Worm (Caenorhabditis elegans) whole organism, young adult: ENCODE data around the gene nlp-81.

Source experiments
- B0336.3 ChIP-seq: fragments of 200-800 bp; sonication (Bioruptor generic); IDR thresholded peaks from 2 replicates; pipeline ENCODE4 v1.3.6; 2022; ENCODE audit warnings: missing genetic modification characterization, missing compliant biosample characterization
- C06A6.2 ChIP-seq: fragments of 200-800 bp; sonication (Bioruptor generic); conservative IDR thresholded peaks from 2 replicates; pipeline ENCODE4 v1.3.6; 2022; ENCODE audit warnings: missing genetic modification characterization, missing compliant biosample characterization
- F22D6.2 ChIP-seq: sonication (generic microtip); optimal IDR thresholded peaks from 2 replicates; lab custom pipeline; 2016; ENCODE audit warnings: mild to moderate bottlenecking, missing genetic modification characterization, missing compliant biosample characterization
- F33H1.4 ChIP-seq: fragments of 200-800 bp; sonication (Bioruptor generic); IDR thresholded peaks from 2 replicates; pipeline ENCODE4 v1.3.6; 2022; ENCODE audit warnings: missing genetic modification reagents, missing genetic modification characterization, missing compliant biosample characterization
- F55B11.4 ChIP-seq: sonication (generic microtip); optimal IDR thresholded peaks from 2 replicates; lab custom pipeline; 2016; ENCODE audit warnings: missing compliant biosample characterization, missing genetic modification characterization, borderline replicate concordance; ENCODE audit not compliant: insufficient read depth
- F57A8.1 ChIP-seq: fragments of 200-800 bp; sonication (Bioruptor generic); optimal IDR thresholded peaks from 2 replicates; lab custom pipeline; 2018; ENCODE audit warnings: mild to moderate bottlenecking, missing genetic modification characterization, moderate library complexity, missing compliant biosample characterization
- K11D2.4 ChIP-seq: fragments of 200-800 bp; sonication (Bioruptor generic); IDR thresholded peaks from 2 replicates; pipeline ENCODE4 v1.3.6; 2022; ENCODE audit warnings: missing genetic modification reagents, missing genetic modification characterization, missing compliant biosample characterization
- K12H6.12 ChIP-seq: fragments of 200-800 bp; sonication (Bioruptor generic); optimal IDR thresholded peaks from 2 replicates; lab custom pipeline; 2018; ENCODE audit warnings: mild to moderate bottlenecking, missing genetic modification characterization, missing compliant biosample characterization
- Y56A3A.18 ChIP-seq: fragments of 200-800 bp; sonication (Bioruptor generic); IDR thresholded peaks from 2 replicates; pipeline ENCODE4 v1.3.6; 2022; ENCODE audit warnings: missing genetic modification reagents, missing genetic modification characterization, missing compliant biosample characterization
- ama-1 ChIP-seq, 3 experiments: fragments of 150-350 bp in 1 of 3; sonication (generic microtip) in 2 of 3; optimal IDR thresholded peaks; 2 replicates each; lab custom pipeline; 2014 to 2018; ENCODE audit warnings: missing biosample characterization in 2 of 3, missing genetic modification characterization in 2 of 3, missing genetic modification reagents in 2 of 3
- atf-7 ChIP-seq: sonication (generic microtip); optimal IDR thresholded peaks from 2 replicates; lab custom pipeline; 2017; ENCODE audit warnings: mild to moderate bottlenecking, missing genetic modification characterization, missing compliant biosample characterization
- attf-3 ChIP-seq: fragments of 200-800 bp; sonication (Bioruptor generic); conservative IDR thresholded peaks from 2 replicates; pipeline ENCODE4 v1.3.6; 2022; ENCODE audit warnings: missing genetic modification reagents, missing genetic modification characterization, missing compliant biosample characterization
- attf-5 ChIP-seq: fragments of 200-800 bp; sonication (Bioruptor generic); optimal IDR thresholded peaks from 2 replicates; lab custom pipeline; 2018; ENCODE audit warnings: mild to moderate bottlenecking, missing genetic modification characterization, missing compliant biosample characterization
- attf-6 ChIP-seq: fragments of 200-800 bp; sonication (Bioruptor generic); IDR thresholded peaks from 2 replicates; pipeline ENCODE4 v1.3.6; 2022; ENCODE audit warnings: missing genetic modification reagents, missing genetic modification characterization, missing compliant biosample characterization
- bed-2 ChIP-seq: fragments of 200-800 bp; sonication (Bioruptor generic); IDR thresholded peaks from 2 replicates; pipeline ENCODE4 v1.3.6; 2022; ENCODE audit warnings: missing genetic modification reagents, missing genetic modification characterization, missing compliant biosample characterization
- cebp-1 ChIP-seq, 2 experiments: fragments of 200-800 bp in 1 of 2; sonication (Bioruptor generic) in 1 of 2; sonication (generic microtip) in 1 of 2; IDR thresholded peaks in 1 of 2; optimal IDR thresholded peaks in 1 of 2; 2 replicates each; pipeline versions ENCODE4 v1.3.6 to Lab custom; 2017 to 2022; ENCODE audit warnings: missing compliant biosample characterization in 2 of 2, missing genetic modification characterization in 2 of 2, mild to moderate bottlenecking in 1 of 2, missing genetic modification reagents in 1 of 2, moderate library complexity in 1 of 2
- ceh-100 ChIP-seq: fragments of 200-800 bp; sonication (Bioruptor generic); IDR thresholded peaks from 2 replicates; pipeline ENCODE4 v1.3.6; 2022; ENCODE audit warnings: missing genetic modification reagents, missing genetic modification characterization, missing compliant biosample characterization
- ceh-27 ChIP-seq: fragments of 200-800 bp; sonication (Bioruptor generic); optimal IDR thresholded peaks from 2 replicates; lab custom pipeline; 2018; ENCODE audit warnings: mild to moderate bottlenecking, missing genetic modification characterization, moderate library complexity, missing compliant biosample characterization
- ceh-58 ChIP-seq: fragments of 200-800 bp; sonication (Bioruptor generic); IDR thresholded peaks from 2 replicates; pipeline ENCODE4 v1.3.6; 2022; ENCODE audit warnings: missing genetic modification characterization, missing compliant biosample characterization
- ceh-91 ChIP-seq: fragments of 200-800 bp; sonication (Bioruptor generic); IDR thresholded peaks from 2 replicates; pipeline ENCODE4 v1.3.6; 2022; ENCODE audit warnings: missing genetic modification reagents, missing genetic modification characterization, missing compliant biosample characterization
- chd-7 ChIP-seq: sonication (generic microtip); optimal IDR thresholded peaks from 2 replicates; lab custom pipeline; 2016; ENCODE audit warnings: mild to moderate bottlenecking, missing genetic modification characterization, moderate library complexity, missing compliant biosample characterization
- die-1 ChIP-seq: sonication (generic microtip); optimal IDR thresholded peaks from 2 replicates; lab custom pipeline; 2016; ENCODE audit warnings: missing genotype, mild to moderate bottlenecking, missing genetic modification characterization, missing compliant biosample characterization
- dox-1 ChIP-seq: fragments of 200-800 bp; sonication (Bioruptor generic); IDR thresholded peaks from 2 replicates; pipeline ENCODE4 v1.3.6; 2022; ENCODE audit warnings: missing genetic modification reagents, missing genetic modification characterization, missing compliant biosample characterization
- ekl-4 ChIP-seq: fragments of 200-800 bp; sonication (Bioruptor generic); IDR thresholded peaks from 2 replicates; pipeline ENCODE4 v1.3.6; 2022; ENCODE audit warnings: missing genetic modification reagents, missing genetic modification characterization, missing compliant biosample characterization
- ets-4 ChIP-seq: fragments of 200-800 bp; sonication (Bioruptor generic); optimal IDR thresholded peaks from 2 replicates; lab custom pipeline; 2018; ENCODE audit warnings: mild to moderate bottlenecking, missing genetic modification characterization, missing compliant biosample characterization
- gei-17 ChIP-seq: fragments of 200-800 bp; sonication (Bioruptor generic); optimal IDR thresholded peaks from 2 replicates; lab custom pipeline; 2018; ENCODE audit warnings: mild to moderate bottlenecking, missing genetic modification characterization, missing compliant biosample characterization
- hmg-1.2 ChIP-seq: fragments of 200-800 bp; sonication (Bioruptor generic); IDR thresholded peaks from 2 replicates; pipeline ENCODE4 v1.3.6; 2022; ENCODE audit warnings: missing genetic modification reagents, missing genetic modification characterization, missing compliant biosample characterization
- lin-35 ChIP-seq, 3 experiments: fragments of 150-350 bp in 2 of 3; sonication (generic microtip) in 1 of 3; optimal IDR thresholded peaks; 2 replicates each; lab custom pipeline; 2014 to 2018; ENCODE audit warnings: missing biosample characterization in 3 of 3, missing genetic modification characterization in 3 of 3, missing genetic modification reagents in 3 of 3
- lin-40 ChIP-seq: sonication (generic microtip); optimal IDR thresholded peaks from 2 replicates; lab custom pipeline; 2016; ENCODE audit warnings: missing genetic modification characterization, mild to moderate bottlenecking, missing compliant biosample characterization, missing genotype, missing genetic modification reagents
- lin-54 ChIP-seq: fragments of 200-800 bp; sonication (Bioruptor generic); optimal IDR thresholded peaks from 2 replicates; lab custom pipeline; 2018; ENCODE audit warnings: mild to moderate bottlenecking, missing genetic modification characterization, missing compliant biosample characterization
- mcd-1 ChIP-seq: fragments of 200-800 bp; sonication (Bioruptor generic); IDR thresholded peaks from 2 replicates; pipeline ENCODE4 v1.3.6; 2022; ENCODE audit warnings: missing genetic modification reagents, missing genetic modification characterization, missing compliant biosample characterization
- nfya-2 ChIP-seq: fragments of 200-800 bp; sonication (Bioruptor generic); IDR thresholded peaks from 2 replicates; pipeline ENCODE4 v1.3.6; 2022; ENCODE audit warnings: missing genetic modification reagents, missing genetic modification characterization, missing compliant biosample characterization
- nfyb-1 ChIP-seq: fragments of 200-800 bp; sonication (Bioruptor generic); IDR thresholded peaks from 2 replicates; pipeline ENCODE4 v1.3.6; 2022; ENCODE audit warnings: missing genetic modification reagents, missing genetic modification characterization, missing compliant biosample characterization
- nhr-80 ChIP-seq: sonication (generic microtip); optimal IDR thresholded peaks from 2 replicates; lab custom pipeline; 2016; ENCODE audit warnings: missing genetic modification characterization, missing compliant biosample characterization
- nhr-90 ChIP-seq: sonication (generic microtip); optimal IDR thresholded peaks from 2 replicates; lab custom pipeline; 2016; ENCODE audit warnings: missing genotype, mild to moderate bottlenecking, missing genetic modification characterization, missing compliant biosample characterization
- pha-4 ChIP-seq: fragments of 150-350 bp; sonication (generic microtip); optimal IDR thresholded peaks from 2 replicates; lab custom pipeline; 2014; ENCODE audit warnings: missing biosample characterization, missing genetic modification reagents, missing genetic modification characterization
- repo-1 ChIP-seq: sonication (generic microtip); optimal IDR thresholded peaks from 2 replicates; lab custom pipeline; 2017; ENCODE audit warnings: mild to moderate bottlenecking, missing genetic modification characterization, missing compliant biosample characterization
- snpc-4 ChIP-seq, 5 experiments: fragments of 150-350 bp in 1 of 5; sonication (generic microtip) in 4 of 5; optimal IDR thresholded peaks; 2 replicates each; lab custom pipeline; 2014 to 2018; ENCODE audit warnings: missing genetic modification characterization in 5 of 5, missing biosample characterization in 3 of 5, antibody characterized with exemption in 2 of 5, mild to moderate bottlenecking in 2 of 5, missing compliant biosample characterization in 2 of 5, missing genotype in 2 of 5, moderate library complexity in 2 of 5, missing genetic modification reagents in 1 of 5
- somi-1 ChIP-seq: fragments of 200-800 bp; sonication (Bioruptor generic); optimal IDR thresholded peaks from 2 replicates; lab custom pipeline; 2018; ENCODE audit warnings: mild to moderate bottlenecking, missing genetic modification characterization, missing compliant biosample characterization
- tbp1 ChIP-seq: fragments of 200-800 bp; sonication (Bioruptor generic); optimal IDR thresholded peaks from 2 replicates; lab custom pipeline; 2018; ENCODE audit warnings: mild to moderate bottlenecking, missing genetic modification characterization, missing compliant biosample characterization
- tlf-1 ChIP-seq: fragments of 200-800 bp; sonication (Bioruptor generic); optimal IDR thresholded peaks from 2 replicates; lab custom pipeline; 2018; ENCODE audit warnings: mild to moderate bottlenecking, missing genetic modification characterization, missing compliant biosample characterization
- zfh-2 ChIP-seq: fragments of 200-800 bp; sonication (Bioruptor generic); conservative IDR thresholded peaks from 2 replicates; pipeline ENCODE4 v1.3.6; 2022; ENCODE audit warnings: missing genetic modification reagents, missing genetic modification characterization, missing compliant biosample characterization
- ztf-18 ChIP-seq: sonication (generic microtip); optimal IDR thresholded peaks from 2 replicates; lab custom pipeline; 2016; ENCODE audit warnings: missing genotype, mild to moderate bottlenecking, missing genetic modification characterization, missing compliant biosample characterization
- ztf-26 ChIP-seq: sonication (generic microtip); optimal IDR thresholded peaks from 2 replicates; lab custom pipeline; 2017; ENCODE audit warnings: missing genetic modification characterization, missing compliant biosample characterization
- ztf-6 ChIP-seq: fragments of 200-800 bp; sonication (Bioruptor generic); IDR thresholded peaks from 2 replicates; pipeline ENCODE4 v1.3.6; 2022; ENCODE audit warnings: missing genetic modification reagents, missing genetic modification characterization, missing compliant biosample characterization

Gene nlp-81

DNA sequence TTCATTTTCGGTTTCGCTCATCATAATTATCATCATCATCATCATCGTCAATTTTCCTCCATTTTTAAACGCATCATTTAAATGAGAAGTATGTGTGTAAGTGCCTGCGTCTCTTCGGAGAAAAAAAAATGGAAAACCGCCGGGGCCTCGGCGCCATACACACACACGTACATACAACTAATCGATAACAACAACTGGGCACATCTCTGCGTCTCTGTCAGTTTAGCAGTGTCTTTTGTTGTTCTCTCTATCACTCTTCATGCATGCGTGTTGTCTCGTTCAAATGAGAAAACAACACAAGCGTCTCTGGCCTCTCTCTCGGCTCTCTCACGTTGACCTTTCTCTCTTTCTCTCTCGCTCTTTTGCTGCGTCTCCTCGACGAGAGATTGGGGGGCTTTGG lies 15.1 kb downstream of the nlp-81 start:
- TF ChIP-seq nfyb-1 (GFP tag; lab: Robert Waterston, UW): peak; percentile 79; the same call in 1 of the 2 replicates
- TF ChIP-seq F33H1.4 (GFP tag; lab: Robert Waterston, UW): no peak
- peak; percentile 79 for TF ChIP-seq somi-1 (GFP tag; lab: Kevin White, UChicago)
- TF ChIP-seq nhr-90 (tag; lab: Kevin White, UChicago): peak; percentile 33
- TF ChIP-seq ceh-58 (GFP tag; lab: Robert Waterston, UW): no peak
- no peak for TF ChIP-seq ztf-6 (GFP tag; lab: Robert Waterston, UW)
- peak; percentile 6 for TF ChIP-seq ets-4 (GFP tag; lab: Kevin White, UChicago)
- TF ChIP-seq attf-3 (GFP tag; lab: Robert Waterston, UW): no peak
- TF ChIP-seq ceh-91 (GFP tag; lab: Robert Waterston, UW): no peak
- peak; percentile 25 for TF ChIP-seq tlf-1 (GFP tag; lab: Kevin White, UChicago)
- TF ChIP-seq attf-6 (GFP tag; lab: Robert Waterston, UW): no peak
- TF ChIP-seq repo-1 (tag; lab: Kevin White, UChicago): peak; percentile 32
- peak; percentile 37 for TF ChIP-seq lin-54 (GFP tag; lab: Kevin White, UChicago)
- no peak for TF ChIP-seq F57A8.1
- TF ChIP-seq zfh-2: peak; percentile 88
- no peak for TF ChIP-seq ama-1 (optimal IDR thresholded peaks at IDR 0.05; lab: Kevin White, UChicago)
- peak in 1 of 2 experiments; percentile 9 for TF ChIP-seq ama-1 (GFP tag; optimal IDR thresholded peaks at IDR 0.05; lab: Kevin White, UChicago)
- TF ChIP-seq nhr-80: peak; percentile 68
- TF ChIP-seq B0336.3: peak; percentile 66
- peak; percentile 56 for TF ChIP-seq mcd-1 (GFP tag; lab: Robert Waterston, UW)
- no peak for TF ChIP-seq nfya-2
- TF ChIP-seq ztf-18: peak; percentile 15
- TF ChIP-seq Y56A3A.18 (GFP tag; lab: Robert Waterston, UW): no peak
- peak; percentile 52 for TF ChIP-seq gei-17
- peak; percentile 46 for TF ChIP-seq atf-7
- TF ChIP-seq cebp-1 (GFP tag; IDR thresholded peaks at IDR 0.05; lab: Robert Waterston, UW): no peak
- TF ChIP-seq cebp-1 (tag; optimal IDR thresholded peaks at IDR 0.05; lab: Kevin White, UChicago): peak; percentile 81
- peak; percentile 72 for TF ChIP-seq attf-5
- peak; percentile 36; the same call in 1 of the 2 replicates for TF ChIP-seq ceh-100 (GFP tag; lab: Robert Waterston, UW)
- TF ChIP-seq tbp1 (GFP tag; lab: Kevin White, UChicago): peak; percentile 22
- peak; percentile 68 for TF ChIP-seq dox-1 (GFP tag; lab: Robert Waterston, UW)
- TF ChIP-seq hmg-1.2 (GFP tag; lab: Robert Waterston, UW): peak; percentile 95
- TF ChIP-seq ekl-4 (GFP tag; lab: Robert Waterston, UW): peak; percentile 51
- TF ChIP-seq F22D6.2 (tag; lab: Kevin White, UChicago): peak; percentile 6
- peak; percentile 79 for TF ChIP-seq ztf-26 (tag; lab: Kevin White, UChicago)
- no peak for TF ChIP-seq pha-4 (tag; lab: Kevin White, UChicago)
- peak; percentile 57 for TF ChIP-seq chd-7 (tag; lab: Kevin White, UChicago)
- peak; percentile 73 for TF ChIP-seq ceh-27 (GFP tag; lab: Kevin White, UChicago)
- peak; percentile 20 for TF ChIP-seq die-1 (tag; lab: Kevin White, UChicago)
- TF ChIP-seq snpc-4 (GFP tag; optimal IDR thresholded peaks at IDR 0.05; lab: Kevin White, UChicago): peak; percentile 10
- peak in 2 of 4 experiments; percentile 23 to 30 for TF ChIP-seq snpc-4 (tag; optimal IDR thresholded peaks at IDR 0.05; lab: Kevin White, UChicago)
- TF ChIP-seq bed-2: no peak
- TF ChIP-seq lin-35 (GFP tag; optimal IDR thresholded peaks at IDR 0.05; lab: Kevin White, UChicago): peak in 1 of 3 experiments; percentile 42
- no peak for TF ChIP-seq F55B11.4 (tag; lab: Kevin White, UChicago)
- TF ChIP-seq K11D2.4: peak; percentile 45; the same call in 1 of the 2 replicates
- peak; percentile 78 for TF ChIP-seq K12H6.12 (tag; lab: Kevin White, UChicago)
- peak; percentile 86 for TF ChIP-seq lin-40
- peak; percentile 39; the same call in 1 of the 2 replicates for TF ChIP-seq C06A6.2 (GFP tag; lab: Robert Waterston, UW)
